Fruit fly (Drosophila melanogaster): Measurements from ENCODE around the gene CG4565.

CG4565 gene

DNA sequence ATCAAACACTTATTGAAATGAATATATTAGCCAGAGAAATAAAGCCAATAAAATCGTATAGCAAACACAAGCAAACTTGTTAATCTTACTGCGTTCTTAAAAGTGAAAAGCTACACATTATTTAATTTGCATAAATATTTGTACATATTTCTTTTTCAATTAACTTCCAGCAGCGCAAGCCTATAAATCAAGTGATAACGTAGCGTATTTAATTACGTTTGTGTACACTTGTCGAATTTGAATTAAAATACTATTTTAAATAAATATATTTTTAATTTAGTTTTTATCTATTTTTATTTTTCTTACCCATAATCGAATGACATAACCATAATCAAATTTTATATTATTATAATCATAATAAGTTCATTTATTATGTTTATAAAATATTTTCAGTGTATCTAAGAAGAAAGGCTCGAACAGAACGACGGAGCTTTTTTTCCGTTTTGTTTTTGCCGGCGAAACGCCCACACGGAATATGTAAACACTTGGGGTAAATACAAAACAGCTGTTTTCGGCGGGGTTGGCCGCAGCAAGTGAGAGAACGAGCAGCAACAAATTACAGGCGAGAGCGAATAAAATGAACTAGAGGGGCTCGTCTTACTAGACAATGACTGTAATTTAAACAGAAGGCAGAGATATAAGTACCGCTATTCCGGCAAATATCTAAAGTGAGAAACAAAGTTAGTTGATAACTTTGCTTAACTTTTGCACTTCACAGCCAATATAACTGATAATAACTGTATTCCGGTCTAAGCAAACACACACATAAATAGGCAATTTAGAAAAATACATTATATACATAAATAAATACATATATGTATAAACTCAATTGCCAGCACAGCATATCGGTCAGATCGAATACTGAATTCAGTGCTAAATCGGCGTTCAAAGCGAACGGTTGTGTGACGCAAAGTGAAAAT, 23.3 kb downstream of the CG4565 start, which contains the start of gene Sodh2 (continued):
- peak; percentile 6 for TF ChIP-seq CG3995 (GFP tag; optimal IDR thresholded peaks at IDR 0.05)
- TF ChIP-seq Drgx (GFP tag; IDR thresholded peaks at IDR 0.05) = peak; percentile 91
- TF ChIP-seq CG14710 (tag; optimal IDR thresholded peaks at IDR 0.05) = peak; percentile 71

DNA sequence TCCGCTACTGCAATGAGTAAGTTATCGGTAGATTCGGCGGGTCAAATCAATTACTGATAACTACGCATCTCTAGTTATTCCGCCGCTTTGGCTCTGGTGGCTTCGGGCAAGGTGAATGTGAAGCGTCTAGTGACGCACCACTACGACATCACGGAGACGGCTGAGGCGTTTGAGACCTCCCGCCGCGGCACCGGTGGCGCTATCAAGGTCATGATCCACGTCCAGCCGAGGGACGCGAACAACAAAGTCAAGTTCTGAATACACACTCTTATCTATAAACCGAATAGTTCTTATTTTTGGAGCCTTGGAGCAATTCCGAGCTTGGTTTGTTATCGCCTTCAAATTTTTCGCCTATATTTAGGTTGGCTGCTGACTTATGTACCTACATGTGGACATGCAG, 25.3 kb downstream of the CG4565 start:
- TF ChIP-seq Lpt (GFP tag; optimal IDR thresholded peaks at IDR 0.05) = no peak
- no peak for TF ChIP-seq CG9609 (GFP tag; optimal IDR thresholded peaks at IDR 0.05)
- TF ChIP-seq cwo (GFP tag; optimal IDR thresholded peaks at IDR 0.05) = peak; percentile 27
- TF ChIP-seq sens (GFP tag) = peak; percentile 47
- TF ChIP-seq lmd (GFP tag; IDR thresholded peaks at IDR 0.05) = no peak
- no peak for TF ChIP-seq Ets65A (GFP tag)
- TF ChIP-seq Hr78 (GFP tag; optimal IDR thresholded peaks at IDR 0.05) = peak in 1 of 2 experiments; percentile 27
- TF ChIP-seq CG10543 (GFP tag; optimal IDR thresholded peaks at IDR 0.05) = peak; percentile 0
- peak; percentile 19 for TF ChIP-seq grn (GFP tag; optimal IDR thresholded peaks at IDR 0.05)
- peak; percentile 90 for TF ChIP-seq sug (tag; optimal IDR thresholded peaks at IDR 0.05)
- TF ChIP-seq CG34376 (GFP tag; optimal IDR thresholded peaks at IDR 0.05) = peak; percentile 68
- no peak for TF ChIP-seq Atf3 (GFP tag; optimal IDR thresholded peaks at IDR 0.05)

DNA sequence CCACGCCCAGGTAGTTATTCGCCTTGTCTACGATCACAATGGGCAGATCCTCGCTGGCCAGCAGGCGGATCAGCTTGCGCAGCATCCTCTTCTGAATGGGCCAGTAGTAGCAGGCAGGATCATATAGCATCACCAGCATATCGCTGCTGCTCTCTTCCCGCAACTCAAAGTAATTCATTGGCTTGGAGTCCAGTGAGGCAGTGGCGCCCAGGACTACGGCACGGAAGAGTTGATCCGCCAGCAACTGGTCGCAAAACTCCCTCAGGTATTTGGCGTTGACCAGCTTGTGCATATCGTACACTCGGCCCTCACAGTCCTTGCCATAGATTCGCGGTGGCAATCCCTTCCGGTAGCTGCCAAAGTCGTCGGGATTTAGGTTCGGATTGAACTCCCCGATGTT, 26.1 kb downstream of the CG4565 start:
- peak; percentile 52 for TF ChIP-seq CG8478 (optimal IDR thresholded peaks at IDR 0.05)
- no peak for TF ChIP-seq maf-S (GFP tag; optimal IDR thresholded peaks at IDR 0.05)
- 0 out of 2 replicates have a peak, but pooled peaks have one; percentile 4 for TF ChIP-seq ranshi (GFP tag; IDR thresholded peaks at IDR 0.05)

DNA sequence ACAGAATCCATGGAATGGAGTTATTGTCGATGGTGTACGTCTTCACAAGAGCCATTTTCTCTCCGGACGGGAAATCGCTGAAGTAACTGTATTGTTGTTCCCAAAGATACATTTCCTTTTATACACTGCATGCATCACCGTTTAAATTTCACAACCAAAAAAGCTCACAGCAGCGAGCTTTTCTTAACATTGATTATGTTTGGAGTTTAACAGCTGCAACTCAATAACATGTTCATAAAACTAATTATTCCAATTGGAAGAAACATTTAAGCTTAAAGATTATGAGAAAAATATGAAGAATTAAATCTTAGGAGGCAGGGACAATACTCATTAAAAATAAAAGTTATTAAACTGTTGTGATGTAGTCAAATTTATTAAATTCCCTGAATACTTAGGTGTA, 26.7 kb downstream of the CG4565 start, which contains the start of gene CG14695:
Gene CG14695 (minus strand): TSS at position 101 of the 400 bp plus-strand sequence.
- no peak for TF ChIP-seq Dp (GFP tag; optimal IDR thresholded peaks at IDR 0.05)
- TF ChIP-seq CG14667 (GFP tag; IDR thresholded peaks at IDR 0.05) = no peak
- TF ChIP-seq CG8290 (GFP tag; optimal IDR thresholded peaks at IDR 0.05) = no peak
- TF ChIP-seq CG8290 (tag; optimal IDR thresholded peaks at IDR 0.05) = no peak
- TF ChIP-seq CG30403 (GFP tag; optimal IDR thresholded peaks at IDR 0.05) = no peak
- no peak for TF ChIP-seq CG12219 (GFP tag; optimal IDR thresholded peaks at IDR 0.05)
- TF ChIP-seq lmd (GFP tag; IDR thresholded peaks at IDR 0.05) = no peak
- TF ChIP-seq CG6689 (GFP tag; IDR thresholded peaks at IDR 0.05) = no peak
- 0 out of 4 replicates have a peak, but pooled peaks have one; percentile 34 for TF ChIP-seq chinmo (GFP tag; IDR thresholded peaks at IDR 0.05; ENCODE audit: partially characterized antibody)
- no peak for TF ChIP-seq Hmx (GFP tag; optimal IDR thresholded peaks at IDR 0.05)
- TF ChIP-seq CG11398 (GFP tag; optimal IDR thresholded peaks at IDR 0.05) = no peak
- no peak for TF ChIP-seq yki (optimal IDR thresholded peaks at IDR 0.05)
- no peak for TF ChIP-seq CG32532 (GFP tag; IDR thresholded peaks at IDR 0.05)
- no peak for TF ChIP-seq NC2β (GFP tag; optimal IDR thresholded peaks at IDR 0.05)
- TF ChIP-seq D19A (tag; optimal IDR thresholded peaks at IDR 0.05) = no peak
- TF ChIP-seq Chrac-16 (GFP tag; optimal IDR thresholded peaks at IDR 0.05) = no peak
- 0 out of 3 replicates have a peak, but pooled peaks have one; percentile 14 for TF ChIP-seq zfh1 (GFP tag; IDR thresholded peaks at IDR 0.05)
- no peak for TF ChIP-seq Doc2 (GFP tag; IDR thresholded peaks at IDR 0.05)
- no peak for TF ChIP-seq CG15696 (tag; optimal IDR thresholded peaks at IDR 0.05)
- no peak for TF ChIP-seq cato (GFP tag; optimal IDR thresholded peaks at IDR 0.05; ENCODE audit: borderline replicate concordance)
- no peak for TF ChIP-seq Drgx (GFP tag; IDR thresholded peaks at IDR 0.05)
- no peak for TF ChIP-seq lola (GFP tag; optimal IDR thresholded peaks at IDR 0.05)
- no peak for TF ChIP-seq hkb (optimal IDR thresholded peaks at IDR 0.05)
- TF ChIP-seq hkb (GFP tag; IDR thresholded peaks at IDR 0.05) = peak; percentile 15; the same call in 1 of the 2 replicates
- TF ChIP-seq ssp (GFP tag; IDR thresholded peaks at IDR 0.05) = no peak
- TF ChIP-seq CG4707 (GFP tag; optimal IDR thresholded peaks at IDR 0.05) = no peak

All from whole organism, embryonic.